Worm (Caenorhabditis elegans) whole organism, L4 larva: ENCODE data around the gene ubc-8.

Experiments
- F10B5.3 ChIP-seq: sonication (generic microtip); optimal IDR thresholded peaks from 2 replicates; lab custom pipeline; 2016; ENCODE audit warnings: mild to moderate bottlenecking, missing genetic modification characterization, missing compliant biosample characterization
- F44E2.7 ChIP-seq: fragments of 200-800 bp; sonication (Bioruptor generic); IDR thresholded peaks from 2 replicates; pipeline ENCODE4 v2.1.2; 2022; ENCODE audit warnings: missing genetic modification characterization, missing compliant biosample characterization
- Y48G9A.11 ChIP-seq: fragments of 200-800 bp; sonication (Bioruptor generic); IDR thresholded peaks from 2 replicates; pipeline ENCODE4 v1.3.6; 2022; ENCODE audit warnings: missing genetic modification reagents, missing genetic modification characterization, missing compliant biosample characterization
- Y5F2A.4 ChIP-seq: fragments of 200-800 bp; sonication (Bioruptor generic); optimal IDR thresholded peaks from 2 replicates; lab custom pipeline; 2018; ENCODE audit warnings: mild to moderate bottlenecking, missing genetic modification characterization, missing compliant biosample characterization
- aha-1 ChIP-seq: fragments of 150-350 bp; peaks from one replicate; lab custom pipeline; 2014; ENCODE audit warnings: missing biosample characterization, missing genetic modification characterization
- ama-1 ChIP-seq: fragments of 150-350 bp; optimal IDR thresholded peaks from 2 replicates; lab custom pipeline; 2014; ENCODE audit warnings: inconsistent platforms, mixed read lengths
- arid-1 ChIP-seq: fragments of 200-800 bp; sonication (Bioruptor generic); conservative IDR thresholded peaks from 2 replicates; pipeline ENCODE4 v1.3.6; 2022; ENCODE audit warnings: missing genetic modification reagents, missing genetic modification characterization, missing compliant biosample characterization
- ceh-20 ChIP-seq: fragments of 200-800 bp; sonication (Bioruptor generic); IDR thresholded peaks from 2 replicates; pipeline ENCODE4 v1.3.6; 2022; ENCODE audit warnings: missing genetic modification reagents, missing genetic modification characterization, missing compliant biosample characterization
- ceh-82 ChIP-seq: sonication (generic microtip); optimal IDR thresholded peaks from 2 replicates; lab custom pipeline; 2017; ENCODE audit warnings: missing biosample characterization, missing genetic modification characterization
- daf-16 ChIP-seq, 3 experiments: sonication (generic microtip); optimal IDR thresholded peaks; 2 replicates each; lab custom pipeline; 2016 to 2017; ENCODE audit warnings: missing genetic modification characterization in 3 of 3, missing genetic modification reagents in 3 of 3, mild to moderate bottlenecking in 2 of 3, missing compliant biosample characterization in 2 of 3, missing biosample characterization in 1 of 3, moderate library complexity in 1 of 3
- daf-8 ChIP-seq: fragments of 200-800 bp; sonication (Bioruptor generic); IDR thresholded peaks from 2 replicates; pipeline ENCODE4 v1.3.6; 2022; ENCODE audit warnings: missing genetic modification characterization, missing compliant biosample characterization
- dmd-6 ChIP-seq: fragments of 200-800 bp; sonication (Bioruptor generic); IDR thresholded peaks from 2 replicates; pipeline ENCODE4 v1.3.6; 2022; ENCODE audit warnings: missing genetic modification reagents, missing genetic modification characterization, missing compliant biosample characterization
- dpl-1 ChIP-seq: fragments of 150-350 bp; optimal IDR thresholded peaks from 2 replicates; lab custom pipeline; 2014; ENCODE audit warnings: missing biosample characterization, missing genetic modification reagents, missing genetic modification characterization
- duxl-1 ChIP-seq: sonication (generic microtip); optimal IDR thresholded peaks from 2 replicates; lab custom pipeline; 2016; ENCODE audit warnings: mild to moderate bottlenecking, missing genetic modification characterization, moderate library complexity, missing compliant biosample characterization; ENCODE audit not compliant: poor library complexity
- fkh-10 ChIP-seq: fragments of 150-350 bp; optimal IDR thresholded peaks from 2 replicates; lab custom pipeline; 2014; ENCODE audit warnings: missing biosample characterization, missing genetic modification reagents, missing genetic modification characterization
- gei-8 ChIP-seq: fragments of 200-800 bp; sonication (Bioruptor generic); optimal IDR thresholded peaks from 2 replicates; lab custom pipeline; 2018; ENCODE audit warnings: mild to moderate bottlenecking, missing genetic modification characterization, missing compliant biosample characterization
- hif-1 ChIP-seq, 2 experiments: sonication (generic microtip); optimal IDR thresholded peaks; 2 replicates each; lab custom pipeline; 2016 to 2017; ENCODE audit warnings: missing compliant biosample characterization in 2 of 2, missing genetic modification characterization in 2 of 2, missing genetic modification reagents in 2 of 2, missing genotype in 2 of 2, mild to moderate bottlenecking in 1 of 2
- hlh-11 ChIP-seq: fragments of 200-800 bp; sonication (Bioruptor generic); optimal IDR thresholded peaks from 2 replicates; lab custom pipeline; 2018; ENCODE audit warnings: mild to moderate bottlenecking, missing genetic modification characterization, missing compliant biosample characterization
- lim-7 ChIP-seq: fragments of 200-800 bp; sonication (Bioruptor generic); IDR thresholded peaks from 2 replicates; pipeline ENCODE4 v1.3.6; 2022; ENCODE audit warnings: missing genetic modification characterization, missing compliant biosample characterization
- lin-13 ChIP-seq: fragments of 150-350 bp; optimal IDR thresholded peaks from 2 replicates; lab custom pipeline; 2014; ENCODE audit warnings: missing biosample characterization, missing genetic modification reagents, missing genetic modification characterization
- lin-29 ChIP-seq: fragments of 200-800 bp; sonication (Bioruptor generic); IDR thresholded peaks from 2 replicates; pipeline ENCODE4 v1.3.6; 2022; ENCODE audit warnings: missing genetic modification reagents, missing genetic modification characterization, missing compliant biosample characterization
- lin-38 ChIP-seq: fragments of 200-800 bp; sonication (Bioruptor generic); IDR thresholded peaks from 2 replicates; pipeline ENCODE4 v1.3.6; 2022; ENCODE audit warnings: missing genetic modification reagents, missing genetic modification characterization, missing compliant biosample characterization
- lin-39 ChIP-seq: fragments of 150-350 bp; optimal IDR thresholded peaks from 2 replicates; lab custom pipeline; 2014; ENCODE audit warnings: missing biosample characterization, missing genetic modification reagents, missing genetic modification characterization
- mdt-29 ChIP-seq: fragments of 200-800 bp; sonication (Bioruptor generic); IDR thresholded peaks from 2 replicates; pipeline ENCODE4 v1.3.6; 2022; ENCODE audit warnings: missing genetic modification reagents, missing genetic modification characterization, missing compliant biosample characterization
- mep-1 ChIP-seq: fragments of 150-350 bp; sonication (generic microtip); optimal IDR thresholded peaks from 3 replicates; lab custom pipeline; 2014; ENCODE audit warnings: missing biosample characterization, missing genetic modification characterization
- mxl-3 ChIP-seq: fragments of 200-800 bp; sonication (Bioruptor generic); optimal IDR thresholded peaks from 2 replicates; lab custom pipeline; 2018; ENCODE audit warnings: mild to moderate bottlenecking, missing genetic modification characterization, missing compliant biosample characterization
- nhr-10 ChIP-seq: fragments of 150-350 bp; optimal IDR thresholded peaks from 2 replicates; lab custom pipeline; 2014; ENCODE audit warnings: missing biosample characterization, missing genetic modification characterization
- nhr-102 ChIP-seq: sonication (generic microtip); optimal IDR thresholded peaks from 2 replicates; lab custom pipeline; 2016; ENCODE audit warnings: mild to moderate bottlenecking, missing genetic modification characterization, moderate library complexity, missing compliant biosample characterization
- nhr-25 ChIP-seq: sonication (generic microtip); optimal IDR thresholded peaks from 2 replicates; lab custom pipeline; 2017; ENCODE audit warnings: missing genetic modification characterization, mild to moderate bottlenecking, missing compliant biosample characterization, antibody characterized with exemption, moderate library complexity, borderline replicate concordance; ENCODE audit not compliant: insufficient read depth
- nhr-28 ChIP-seq: fragments of 150-350 bp; optimal IDR thresholded peaks from 2 replicates; lab custom pipeline; 2014; ENCODE audit warnings: missing biosample characterization, missing genetic modification characterization
- nhr-48 ChIP-seq: sonication (generic microtip); optimal IDR thresholded peaks from 2 replicates; lab custom pipeline; 2016; ENCODE audit warnings: mild to moderate bottlenecking, missing genetic modification characterization, missing compliant biosample characterization
- nhr-6 ChIP-seq: fragments of 150-350 bp; optimal IDR thresholded peaks from 2 replicates; lab custom pipeline; 2014; ENCODE audit warnings: missing biosample characterization, missing genetic modification characterization
- nhr-77 ChIP-seq: fragments of 150-350 bp; optimal IDR thresholded peaks from 2 replicates; lab custom pipeline; 2014; ENCODE audit warnings: missing biosample characterization, missing genetic modification characterization
- pqm-1 ChIP-seq: sonication (generic microtip); optimal IDR thresholded peaks from 2 replicates; lab custom pipeline; 2017; ENCODE audit warnings: missing biosample characterization, missing genetic modification characterization
- rbr-2 ChIP-seq: sonication (generic microtip); optimal IDR thresholded peaks from 2 replicates; lab custom pipeline; 2016; ENCODE audit warnings: missing genotype, missing genetic modification characterization, missing compliant biosample characterization
- sdz-12 ChIP-seq: fragments of 200-800 bp; sonication (Bioruptor generic); optimal IDR thresholded peaks from 2 replicates; lab custom pipeline; 2018; ENCODE audit warnings: mild to moderate bottlenecking, missing genetic modification characterization, missing compliant biosample characterization
- skn-1 ChIP-seq: fragments of 150-350 bp; optimal IDR thresholded peaks from 2 replicates; lab custom pipeline; 2014; ENCODE audit warnings: missing biosample characterization, missing genetic modification characterization
- snpc-1.2 ChIP-seq: fragments of 200-800 bp; sonication (Bioruptor generic); IDR thresholded peaks from 2 replicates; pipeline ENCODE4 v1.3.6; 2022; ENCODE audit warnings: missing genetic modification reagents, missing genetic modification characterization, missing compliant biosample characterization
- spr-3 ChIP-seq: fragments of 200-800 bp; sonication (Bioruptor generic); optimal IDR thresholded peaks from 2 replicates; lab custom pipeline; 2018; ENCODE audit warnings: mild to moderate bottlenecking, missing genetic modification characterization, missing compliant biosample characterization
- unc-62 ChIP-seq, 3 experiments: fragments of 150-350 bp in 1 of 3; sonication (generic microtip); optimal IDR thresholded peaks in 2 of 3; peaks in 1 of 3; 1 replicate in 1 of 3; 2 replicates in 2 of 3; lab custom pipeline; 2014 to 2017; ENCODE audit warnings: missing biosample characterization in 3 of 3, missing genetic modification characterization in 3 of 3, missing genetic modification reagents in 3 of 3, missing genotype in 1 of 3
- vab-7 ChIP-seq: fragments of 200-800 bp; sonication (Bioruptor generic); IDR thresholded peaks from 2 replicates; pipeline ENCODE4 v1.3.6; 2022; ENCODE audit warnings: missing genetic modification reagents, missing genetic modification characterization, missing compliant biosample characterization
- zag-1 ChIP-seq: fragments of 150-350 bp; optimal IDR thresholded peaks from 2 replicates; lab custom pipeline; 2014; ENCODE audit warnings: missing biosample characterization, missing genetic modification characterization
- zfp-3 ChIP-seq: fragments of 200-800 bp; sonication (Bioruptor generic); conservative IDR thresholded peaks from 2 replicates; pipeline ENCODE4 v1.3.6; 2022; ENCODE audit warnings: missing genetic modification reagents, missing genetic modification characterization, missing compliant biosample characterization
- ztf-7 ChIP-seq: fragments of 150-350 bp; optimal IDR thresholded peaks from 2 replicates; lab custom pipeline; 2014; ENCODE audit warnings: missing biosample characterization, missing genetic modification characterization

The ubc-8 gene

ce11 chrIV:2657307-2657706 lies 49.7 kb downstream of the ubc-8 start (continued):
- TF ChIP-seq unc-62 (GFP tag; optimal IDR thresholded peaks at IDR 0.05 in 1 of 2; lab: Kevin White, UChicago), result no peak
- TF ChIP-seq unc-62 (tag; optimal IDR thresholded peaks at IDR 0.05; lab: Kevin White, UChicago), result no peak
- TF ChIP-seq ceh-82 (tag; lab: Kevin White, UChicago), result no peak
- no peak for TF ChIP-seq dpl-1 (GFP tag; lab: Kevin White, UChicago)
- TF ChIP-seq, all 104 proteins: peak for 40

DNA sequence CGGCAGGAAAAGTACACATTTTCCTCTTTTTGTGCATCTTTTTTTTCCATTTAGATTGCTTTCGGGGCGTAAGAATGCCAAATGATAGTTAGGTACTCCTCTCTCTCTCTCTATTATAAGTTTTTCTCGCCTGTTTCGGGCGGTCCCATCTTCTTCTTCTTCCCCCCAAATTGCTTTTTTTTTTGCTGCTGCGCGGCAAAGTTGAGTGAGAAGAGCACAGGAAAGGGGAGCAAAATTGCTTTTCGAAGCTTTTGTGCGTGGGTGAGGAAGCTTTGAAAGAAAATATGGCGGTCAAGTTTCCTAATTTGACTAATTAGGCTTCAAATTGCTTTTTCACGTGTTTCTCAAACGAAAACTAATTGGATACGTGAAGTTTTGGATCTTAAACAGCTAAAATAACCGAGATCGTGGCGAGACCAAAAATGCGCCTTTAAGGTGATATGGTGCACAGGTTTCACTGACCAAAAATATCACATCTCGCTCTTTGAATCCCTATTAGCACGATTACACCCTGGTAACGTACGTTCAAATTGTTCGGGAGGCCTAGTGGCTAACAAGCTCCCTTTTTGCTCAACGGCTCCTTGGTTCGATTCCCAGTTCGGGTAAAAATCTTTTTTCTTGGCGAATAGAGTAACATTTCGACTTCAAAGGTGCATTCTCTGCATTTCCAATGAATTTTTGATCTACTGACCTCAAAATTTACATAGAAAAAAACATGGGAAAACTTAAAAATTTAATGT lies 50.5 kb downstream of the ubc-8 start:
- TF ChIP-seq daf-8 (GFP tag; lab: Robert Waterston, UW), result no peak
- 0 out of 2 replicates have a peak, but pooled peaks have one; percentile 40 for TF ChIP-seq vab-7 (GFP tag; lab: Robert Waterston, UW)
- no peak for TF ChIP-seq Y5F2A.4 (GFP tag; lab: Kevin White, UChicago)
- peak; percentile 37 for TF ChIP-seq aha-1 (tag; lab: Kevin White, UChicago)
- TF ChIP-seq lin-39 (tag; lab: Kevin White, UChicago), result no peak
- TF ChIP-seq ceh-20 (GFP tag; lab: Robert Waterston, UW), result no peak
- TF ChIP-seq dmd-6 (GFP tag; lab: Robert Waterston, UW), result no peak
- peak in 1 of 2 experiments; percentile 76 for TF ChIP-seq unc-62 (GFP tag; optimal IDR thresholded peaks at IDR 0.05 in 1 of 2; lab: Kevin White, UChicago)
- no peak for TF ChIP-seq unc-62 (tag; optimal IDR thresholded peaks at IDR 0.05; lab: Kevin White, UChicago)
- TF ChIP-seq daf-16 (GFP tag; optimal IDR thresholded peaks at IDR 0.05; lab: Kevin White, UChicago), result no peak
- peak; percentile 8 for TF ChIP-seq daf-16 (tag; optimal IDR thresholded peaks at IDR 0.05; lab: Kevin White, UChicago)
- TF ChIP-seq fkh-10 (GFP tag; lab: Kevin White, UChicago), result peak; percentile 26
- TF ChIP-seq spr-3, result no peak
- TF ChIP-seq pqm-1 (tag; lab: Kevin White, UChicago), result no peak
- 0 out of 2 replicates have a peak, but pooled peaks have one; percentile 15 for TF ChIP-seq Y48G9A.11 (GFP tag; lab: Robert Waterston, UW)
- TF ChIP-seq rbr-2 (tag; lab: Kevin White, UChicago), result no peak
- TF ChIP-seq F44E2.7 (GFP tag; lab: Robert Waterston, UW), result no peak
- TF ChIP-seq lim-7 (GFP tag; lab: Robert Waterston, UW), result peak; percentile 66; the same call in 1 of the 2 replicates
- TF ChIP-seq F10B5.3 (tag; lab: Kevin White, UChicago), result no peak
- no peak for TF ChIP-seq duxl-1 (tag; lab: Kevin White, UChicago)
- no peak for TF ChIP-seq nhr-102 (tag; lab: Kevin White, UChicago)
- 0 out of 2 replicates have a peak, but pooled peaks have one; percentile 37 for TF ChIP-seq zfp-3
- no peak for TF ChIP-seq nhr-25
- TF ChIP-seq lin-38 (GFP tag; lab: Robert Waterston, UW), result peak; percentile 39
- no peak for TF ChIP-seq ztf-7 (tag; lab: Kevin White, UChicago)
- TF ChIP-seq mdt-29 (GFP tag; lab: Robert Waterston, UW), result 0 out of 2 replicates have a peak, but pooled peaks have one; percentile 9

DNA sequence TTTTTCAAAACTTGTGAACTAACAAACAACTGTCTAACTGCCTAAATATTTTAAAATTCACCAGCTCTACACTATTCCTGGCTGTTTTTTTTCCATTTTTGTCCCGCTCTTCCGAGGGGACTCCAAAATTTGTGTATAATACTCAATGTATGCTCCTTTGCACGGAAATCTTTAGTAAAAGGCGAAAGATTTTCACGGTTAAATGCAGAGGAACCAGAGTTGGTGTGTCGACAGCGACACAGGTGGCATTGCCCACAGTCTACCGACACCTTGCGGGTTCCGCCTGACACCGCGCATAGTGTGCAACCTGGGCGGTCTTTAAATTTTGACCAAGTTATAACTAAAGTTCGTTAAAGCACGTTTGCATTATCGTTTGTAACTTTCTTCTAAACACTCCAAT lies 52.1 kb downstream of the ubc-8 start:
- TF ChIP-seq nhr-77 (no peak), arid-1 (GFP tag; lab: Robert Waterston, UW) (0 out of 2 replicates have a peak, but pooled peaks have one; percentile 25), fkh-10 (GFP tag; lab: Kevin White, UChicago) (no peak), hif-1 (tag; optimal IDR thresholded peaks at IDR 0.05; lab: Kevin White, UChicago) (no peak), lin-29 (GFP tag; lab: Robert Waterston, UW) (no peak), ama-1 (lab: Kevin White, UChicago) (no peak), mxl-3 (GFP tag; lab: Kevin White, UChicago) (no peak), lin-13 (GFP tag; lab: Kevin White, UChicago) (peak; percentile 34), daf-16 (GFP tag; optimal IDR thresholded peaks at IDR 0.05; lab: Kevin White, UChicago) (no peak), daf-16 (tag; optimal IDR thresholded peaks at IDR 0.05; lab: Kevin White, UChicago) (no peak), nhr-28 (no peak), zag-1 (tag; lab: Kevin White, UChicago) (no peak), nhr-102 (tag; lab: Kevin White, UChicago) (no peak), nhr-6 (tag; lab: Kevin White, UChicago) (no peak), dpl-1 (GFP tag; lab: Kevin White, UChicago) (no peak), skn-1 (tag; lab: Kevin White, UChicago) (no peak), vab-7 (GFP tag; lab: Robert Waterston, UW) (no peak), snpc-1.2 (GFP tag; lab: Robert Waterston, UW) (peak; percentile 75; the same call in 1 of the 2 replicates), nhr-10 (tag; lab: Kevin White, UChicago) (no peak), lin-39 (tag; lab: Kevin White, UChicago) (no peak), nhr-48 (tag; lab: Kevin White, UChicago) (no peak), gei-8 (no peak), F44E2.7 (GFP tag; lab: Robert Waterston, UW) (no peak), zfp-3 (no peak), sdz-12 (GFP tag; lab: Kevin White, UChicago) (no peak), hlh-11 (tag; lab: Kevin White, UChicago) (no peak), mep-1 (tag; lab: Kevin White, UChicago) (no peak)
